Worm (Caenorhabditis elegans) whole organism, L4 larva: ENCODE results near the gene Y43F4B.10.
A peak's percentile ranks its signal among the peaks of the same experiment; 100 is the strongest.

Experiments
- D1046.2 ChIP-seq: fragments of 200-800 bp; sonication (Bioruptor generic); IDR thresholded peaks from 2 replicates; pipeline ENCODE4 v1.3.6; 2022; ENCODE audit warnings: missing genetic modification characterization, missing compliant biosample characterization
- F37D6.2 ChIP-seq: sonication (generic microtip); optimal IDR thresholded peaks from 2 replicates; lab custom pipeline; 2016; ENCODE audit warnings: mild to moderate bottlenecking, missing genetic modification characterization, missing compliant biosample characterization
- F49E8.2 ChIP-seq: sonication (generic microtip); optimal IDR thresholded peaks from 2 replicates; lab custom pipeline; 2016; ENCODE audit warnings: missing compliant biosample characterization, mild to moderate bottlenecking, missing genetic modification characterization, borderline replicate concordance
- R02D3.7 ChIP-seq: fragments of 150-350 bp; sonication (generic microtip); optimal IDR thresholded peaks from 3 replicates; lab custom pipeline; 2014; ENCODE audit warnings: missing biosample characterization, missing genetic modification characterization
- T26A8.4 ChIP-seq: fragments of 200-800 bp; sonication (Bioruptor generic); IDR thresholded peaks from 2 replicates; pipeline ENCODE4 v1.3.6; 2022; ENCODE audit warnings: missing genetic modification characterization, missing compliant biosample characterization
- Y5F2A.4 ChIP-seq: fragments of 200-800 bp; sonication (Bioruptor generic); optimal IDR thresholded peaks from 2 replicates; lab custom pipeline; 2018; ENCODE audit warnings: mild to moderate bottlenecking, missing genetic modification characterization, missing compliant biosample characterization
- ZK546.5 ChIP-seq, 2 experiments: sonication (generic microtip); optimal IDR thresholded peaks; 2 replicates each; lab custom pipeline; 2017; ENCODE audit warnings: missing biosample characterization in 2 of 2, missing genetic modification characterization in 2 of 2
- aha-1 ChIP-seq: fragments of 150-350 bp; peaks from one replicate; lab custom pipeline; 2014; ENCODE audit warnings: missing biosample characterization, missing genetic modification characterization
- ama-1 ChIP-seq: fragments of 150-350 bp; optimal IDR thresholded peaks from 2 replicates; lab custom pipeline; 2014; ENCODE audit warnings: inconsistent platforms, mixed read lengths
- arid-1 ChIP-seq: fragments of 200-800 bp; sonication (Bioruptor generic); conservative IDR thresholded peaks from 2 replicates; pipeline ENCODE4 v1.3.6; 2022; ENCODE audit warnings: missing genetic modification reagents, missing genetic modification characterization, missing compliant biosample characterization
- attf-4 ChIP-seq: sonication (generic microtip); optimal IDR thresholded peaks from 3 replicates; lab custom pipeline; 2017; ENCODE audit warnings: missing biosample characterization, missing genetic modification characterization
- ceh-32 ChIP-seq: sonication (generic microtip); optimal IDR thresholded peaks from 2 replicates; lab custom pipeline; 2016; ENCODE audit warnings: mild to moderate bottlenecking, missing genetic modification characterization, missing compliant biosample characterization; ENCODE audit not compliant: poor library complexity
- daf-12 ChIP-seq: fragments of 150-350 bp; optimal IDR thresholded peaks from 2 replicates; lab custom pipeline; 2014; ENCODE audit warnings: missing biosample characterization, missing genetic modification reagents, missing genetic modification characterization
- daf-16 ChIP-seq, 3 experiments: sonication (generic microtip); optimal IDR thresholded peaks; 2 replicates each; lab custom pipeline; 2016 to 2017; ENCODE audit warnings: missing genetic modification characterization in 3 of 3, missing genetic modification reagents in 3 of 3, mild to moderate bottlenecking in 2 of 3, missing compliant biosample characterization in 2 of 3, missing biosample characterization in 1 of 3, moderate library complexity in 1 of 3
- dmd-6 ChIP-seq: fragments of 200-800 bp; sonication (Bioruptor generic); IDR thresholded peaks from 2 replicates; pipeline ENCODE4 v1.3.6; 2022; ENCODE audit warnings: missing genetic modification reagents, missing genetic modification characterization, missing compliant biosample characterization
- dpl-1 ChIP-seq: fragments of 150-350 bp; optimal IDR thresholded peaks from 2 replicates; lab custom pipeline; 2014; ENCODE audit warnings: missing biosample characterization, missing genetic modification reagents, missing genetic modification characterization
- dve-1 ChIP-seq: sonication (generic microtip); optimal IDR thresholded peaks from 2 replicates; lab custom pipeline; 2017; ENCODE audit warnings: antibody characterized with exemption, mild to moderate bottlenecking, missing genetic modification characterization, missing compliant biosample characterization; ENCODE audit not compliant: insufficient read depth
- egl-43 ChIP-seq: fragments of 200-800 bp; sonication (Bioruptor generic); IDR thresholded peaks from 2 replicates; pipeline ENCODE4 v1.3.6; 2022; ENCODE audit warnings: missing genetic modification reagents, missing genetic modification characterization, missing compliant biosample characterization
- fkh-10 ChIP-seq: fragments of 150-350 bp; optimal IDR thresholded peaks from 2 replicates; lab custom pipeline; 2014; ENCODE audit warnings: missing biosample characterization, missing genetic modification reagents, missing genetic modification characterization
- hif-1 ChIP-seq, 2 experiments: sonication (generic microtip); optimal IDR thresholded peaks; 2 replicates each; lab custom pipeline; 2016 to 2017; ENCODE audit warnings: missing compliant biosample characterization in 2 of 2, missing genetic modification characterization in 2 of 2, missing genetic modification reagents in 2 of 2, missing genotype in 2 of 2, mild to moderate bottlenecking in 1 of 2
- hlh-11 ChIP-seq: fragments of 200-800 bp; sonication (Bioruptor generic); optimal IDR thresholded peaks from 2 replicates; lab custom pipeline; 2018; ENCODE audit warnings: mild to moderate bottlenecking, missing genetic modification characterization, missing compliant biosample characterization
- hlh-30 ChIP-seq: sonication (generic microtip); optimal IDR thresholded peaks from 2 replicates; lab custom pipeline; 2017; ENCODE audit warnings: antibody characterized with exemption, mild to moderate bottlenecking, missing genetic modification characterization, missing compliant biosample characterization; ENCODE audit not compliant: insufficient read depth
- hmg-1.1 ChIP-seq: fragments of 200-800 bp; sonication (Bioruptor generic); IDR thresholded peaks from 2 replicates; pipeline ENCODE4 v1.3.6; 2022; ENCODE audit warnings: missing genetic modification reagents, missing genetic modification characterization, missing compliant biosample characterization
- lin-29 ChIP-seq: fragments of 200-800 bp; sonication (Bioruptor generic); IDR thresholded peaks from 2 replicates; pipeline ENCODE4 v1.3.6; 2022; ENCODE audit warnings: missing genetic modification reagents, missing genetic modification characterization, missing compliant biosample characterization
- lin-38 ChIP-seq: fragments of 200-800 bp; sonication (Bioruptor generic); IDR thresholded peaks from 2 replicates; pipeline ENCODE4 v1.3.6; 2022; ENCODE audit warnings: missing genetic modification reagents, missing genetic modification characterization, missing compliant biosample characterization
- lsy-2 ChIP-seq, 2 experiments: fragments of 150-350 bp in 1 of 2; sonication (generic microtip) in 1 of 2; optimal IDR thresholded peaks; 2 replicates each; lab custom pipeline; 2014 to 2017; ENCODE audit warnings: missing biosample characterization in 2 of 2, missing genetic modification characterization in 2 of 2
- mep-1 ChIP-seq: fragments of 150-350 bp; sonication (generic microtip); optimal IDR thresholded peaks from 3 replicates; lab custom pipeline; 2014; ENCODE audit warnings: missing biosample characterization, missing genetic modification characterization
- mes-2 ChIP-seq: sonication (generic microtip); optimal IDR thresholded peaks from 2 replicates; lab custom pipeline; 2016; ENCODE audit warnings: missing genotype, mild to moderate bottlenecking, missing genetic modification characterization, missing compliant biosample characterization; ENCODE audit not compliant: poor library complexity, severe bottlenecking
- nhr-10 ChIP-seq: fragments of 150-350 bp; optimal IDR thresholded peaks from 2 replicates; lab custom pipeline; 2014; ENCODE audit warnings: missing biosample characterization, missing genetic modification characterization
- nhr-102 ChIP-seq: sonication (generic microtip); optimal IDR thresholded peaks from 2 replicates; lab custom pipeline; 2016; ENCODE audit warnings: mild to moderate bottlenecking, missing genetic modification characterization, moderate library complexity, missing compliant biosample characterization
- nhr-111 ChIP-seq: fragments of 200-800 bp; sonication (Bioruptor generic); optimal IDR thresholded peaks from 2 replicates; lab custom pipeline; 2018; ENCODE audit warnings: mild to moderate bottlenecking, missing genetic modification characterization, missing compliant biosample characterization
- nhr-28 ChIP-seq: fragments of 150-350 bp; optimal IDR thresholded peaks from 2 replicates; lab custom pipeline; 2014; ENCODE audit warnings: missing biosample characterization, missing genetic modification characterization
- nhr-41 ChIP-seq: fragments of 200-800 bp; sonication (Bioruptor generic); IDR thresholded peaks from 2 replicates; pipeline ENCODE4 v1.3.6; 2022; ENCODE audit warnings: missing genetic modification reagents, missing genetic modification characterization, missing compliant biosample characterization
- nhr-6 ChIP-seq: fragments of 150-350 bp; optimal IDR thresholded peaks from 2 replicates; lab custom pipeline; 2014; ENCODE audit warnings: missing biosample characterization, missing genetic modification characterization
- nhr-76 ChIP-seq: fragments of 150-350 bp; optimal IDR thresholded peaks from 2 replicates; lab custom pipeline; 2014; ENCODE audit warnings: missing biosample characterization, missing genetic modification characterization
- nhr-77 ChIP-seq: fragments of 150-350 bp; optimal IDR thresholded peaks from 2 replicates; lab custom pipeline; 2014; ENCODE audit warnings: missing biosample characterization, missing genetic modification characterization
- pha-4 ChIP-seq, 2 experiments: fragments of 150-350 bp in 1 of 2; fragments of 200-800 bp in 1 of 2; sonication (Bioruptor generic) in 1 of 2; IDR thresholded peaks in 1 of 2; optimal IDR thresholded peaks in 1 of 2; 2 replicates each; pipeline versions ENCODE4 v1.3.6 to Lab custom; 2014 to 2022; ENCODE audit warnings: missing genetic modification characterization in 2 of 2, missing genetic modification reagents in 2 of 2, missing biosample characterization in 1 of 2, missing compliant biosample characterization in 1 of 2
- php-3 ChIP-seq: fragments of 200-800 bp; sonication (Bioruptor generic); IDR thresholded peaks from 2 replicates; pipeline ENCODE4 v1.3.6; 2022; ENCODE audit warnings: missing genetic modification reagents, missing genetic modification characterization, missing compliant biosample characterization
- rbr-2 ChIP-seq: sonication (generic microtip); optimal IDR thresholded peaks from 2 replicates; lab custom pipeline; 2016; ENCODE audit warnings: missing genotype, missing genetic modification characterization, missing compliant biosample characterization
- unc-130 ChIP-seq: sonication (generic microtip); optimal IDR thresholded peaks from 2 replicates; lab custom pipeline; 2016; ENCODE audit warnings: missing genetic modification reagents, missing genetic modification characterization, missing compliant biosample characterization
- unc-39 ChIP-seq: sonication (generic microtip); optimal IDR thresholded peaks from 2 replicates; lab custom pipeline; 2017; ENCODE audit warnings: missing biosample characterization, missing genetic modification characterization
- ztf-11 ChIP-seq: fragments of 150-350 bp; optimal IDR thresholded peaks from 2 replicates; lab custom pipeline; 2014; ENCODE audit warnings: missing biosample characterization, missing genetic modification characterization

The Y43F4B.10 gene

ce11 chrIII:13302578-13302977 is 11.3 kb upstream of the Y43F4B.10 start:
- TF ChIP-seq lin-38 (GFP tag; lab: Robert Waterston, UW) (peak; percentile 42), unc-130 (peak; percentile 5), unc-39 (tag; lab: Kevin White, UChicago) (no peak)
- TF ChIP-seq, all 104 proteins: peak for 2

- TF ChIP-seq nhr-102 (tag; lab: Kevin White, UChicago) (no peak), fkh-10 (GFP tag; lab: Kevin White, UChicago) (no peak), nhr-111 (no peak), attf-4 (tag; lab: Kevin White, UChicago) (no peak), lin-29 (no peak), mep-1 (tag; lab: Kevin White, UChicago) (no peak), php-3 (GFP tag; lab: Robert Waterston, UW) (no peak), nhr-76 (tag; lab: Kevin White, UChicago) (no peak), aha-1 (peak; percentile 90)
These were observed 8.3 kb upstream of the Y43F4B.10 start for ce11 chrIII:13305537-13305936.

- TF ChIP-seq rbr-2 (peak; percentile 26), dmd-6 (GFP tag; lab: Robert Waterston, UW) (no peak), arid-1 (GFP tag; lab: Robert Waterston, UW) (0 out of 2 replicates have a peak, but pooled peaks have one; percentile 32), dpl-1 (GFP tag; lab: Kevin White, UChicago) (peak; percentile 80), hmg-1.1 (0 out of 2 replicates have a peak, but pooled peaks have one; percentile 35), lin-38 (GFP tag; lab: Robert Waterston, UW) (peak; percentile 67), nhr-6 (no peak), F37D6.2 (tag; lab: Kevin White, UChicago) (no peak), php-3 (GFP tag; lab: Robert Waterston, UW) (no peak), pha-4 (GFP tag; IDR thresholded peaks at IDR 0.05; lab: Robert Waterston, UW) (no peak), pha-4 (tag; optimal IDR thresholded peaks at IDR 0.05; lab: Kevin White, UChicago) (peak; percentile 0), lsy-2 (tag; optimal IDR thresholded peaks at IDR 0.05; lab: Kevin White, UChicago) (peak in 1 of 2 experiments; percentile 53), nhr-41 (GFP tag; lab: Robert Waterston, UW) (no peak), daf-16 (GFP tag; optimal IDR thresholded peaks at IDR 0.05; lab: Kevin White, UChicago) (no peak), daf-16 (tag; optimal IDR thresholded peaks at IDR 0.05; lab: Kevin White, UChicago) (peak; percentile 15), dve-1 (peak; percentile 20), mep-1 (tag; lab: Kevin White, UChicago) (peak; percentile 8), aha-1 (peak; percentile 17), mes-2 (tag; lab: Kevin White, UChicago) (peak; percentile 67)
These were observed 6.8 kb upstream of the Y43F4B.10 start, which contains the start of the genes klp-19 and slc-36.1 for ce11 chrIII:13307107-13307506. Gene klp-19, minus strand, starts transcription at chrIII:13307259. Gene slc-36.1, plus strand, starts transcription at chrIII:13307502.

- TF ChIP-seq egl-43 (no peak), ztf-11 (tag; lab: Kevin White, UChicago) (no peak), dve-1 (peak; percentile 66), D1046.2 (GFP tag; lab: Robert Waterston, UW) (no peak), nhr-10 (tag; lab: Kevin White, UChicago) (no peak), daf-12 (tag; lab: Kevin White, UChicago) (no peak), hlh-30 (tag; lab: Kevin White, UChicago) (peak; percentile 69), nhr-77 (tag; lab: Kevin White, UChicago) (peak; percentile 67), hlh-11 (tag; lab: Kevin White, UChicago) (no peak), daf-16 (GFP tag; optimal IDR thresholded peaks at IDR 0.05; lab: Kevin White, UChicago) (no peak), daf-16 (tag; optimal IDR thresholded peaks at IDR 0.05; lab: Kevin White, UChicago) (peak; percentile 83), nhr-102 (tag; lab: Kevin White, UChicago) (no peak), R02D3.7 (tag; lab: Kevin White, UChicago) (no peak), ceh-32 (tag; lab: Kevin White, UChicago) (no peak), arid-1 (GFP tag; lab: Robert Waterston, UW) (no peak), hif-1 (tag; optimal IDR thresholded peaks at IDR 0.05; lab: Kevin White, UChicago) (no peak), ama-1 (lab: Kevin White, UChicago) (no peak), lsy-2 (tag; optimal IDR thresholded peaks at IDR 0.05; lab: Kevin White, UChicago) (peak in 1 of 2 experiments; percentile 30), F49E8.2 (tag; lab: Kevin White, UChicago) (no peak), lin-38 (GFP tag; lab: Robert Waterston, UW) (no peak), nhr-111 (no peak), nhr-28 (peak; percentile 40), Y5F2A.4 (no peak), ZK546.5 (tag; optimal IDR thresholded peaks at IDR 0.05; lab: Kevin White, UChicago) (no peak), T26A8.4 (no peak), mep-1 (tag; lab: Kevin White, UChicago) (peak; percentile 6)
These were observed 3.3 kb upstream of the Y43F4B.10 start for ce11 chrIII:13310552-13310951.
